Fruit fly (Drosophila melanogaster): ENCODE measurements around the gene Tcs5.

dm6 chr3L:5131245-5131644, 8.0 kb downstream of the Tcs5 start, which contains the start of gene CG15212:
- no peak for TF ChIP-seq CG30020 (tag; optimal IDR thresholded peaks at IDR 0.05)
- no peak for TF ChIP-seq hb (GFP tag; IDR thresholded peaks at IDR 0.05; ENCODE audit: partially characterized antibody)
- no peak for TF ChIP-seq Blimp-1 (GFP tag; optimal IDR thresholded peaks at IDR 0.05)
- TF ChIP-seq CG14014 (GFP tag; IDR thresholded peaks at IDR 0.05) = no peak
- no peak for TF ChIP-seq CG14441 (GFP tag; IDR thresholded peaks at IDR 0.05)
- TF ChIP-seq CG6791 (GFP tag; IDR thresholded peaks at IDR 0.05; ENCODE audit: partially characterized antibody) = no peak
- no peak for TF ChIP-seq Xrp1 (GFP tag; IDR thresholded peaks at IDR 0.05)
- no peak for TF ChIP-seq peb (GFP tag; IDR thresholded peaks at IDR 0.05)
- no peak for TF ChIP-seq CG4404 (GFP tag; IDR thresholded peaks at IDR 0.05)
- no peak for TF ChIP-seq CG8924 (tag; optimal IDR thresholded peaks at IDR 0.05)
- TF ChIP-seq br (optimal IDR thresholded peaks at IDR 0.05) = no peak
- no peak for TF ChIP-seq CG1832 (GFP tag; optimal IDR thresholded peaks at IDR 0.05)

Measured in whole organism, embryonic.